Worm (Caenorhabditis elegans) whole organism, L4/young adult: ENCODE results near the gene Y66H1A.5.

Experiments used
- W03F9.2 ChIP-seq: fragments of 150-350 bp; optimal IDR thresholded peaks from 2 replicates; lab custom pipeline; 2014; ENCODE audit warnings: missing biosample characterization, missing genetic modification characterization
- him-1 ChIP-seq: sonication (generic microtip); optimal IDR thresholded peaks from 2 replicates; lab custom pipeline; 2016; ENCODE audit warnings: missing genotype, missing genetic modification reagents, missing genetic modification characterization, missing compliant biosample characterization

DNA sequence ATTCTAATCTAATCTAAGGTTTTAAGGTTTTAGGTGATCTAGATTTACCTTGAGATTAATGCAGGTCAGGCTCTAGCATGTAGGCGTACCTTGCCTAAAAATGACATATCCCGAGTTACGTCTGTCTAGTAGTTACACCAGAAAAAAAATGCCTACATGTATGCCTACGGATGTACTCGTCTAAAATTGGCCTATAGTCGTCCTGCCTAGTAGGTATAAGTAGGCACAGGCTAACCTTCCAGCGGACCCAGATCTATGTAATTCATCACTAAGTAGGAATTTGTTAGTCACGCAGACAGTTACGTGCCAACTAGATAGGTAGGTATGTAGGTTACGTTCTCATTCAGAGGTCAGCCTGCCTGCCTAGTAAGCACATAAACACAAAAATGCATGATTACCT, 38.4 kb upstream of the Y66H1A.5 start:
- TF ChIP-seq him-1 (tag; lab: Kevin White, UChicago) (no peak), W03F9.2 (tag; lab: Kevin White, UChicago) (no peak)
